Fruit fly (Drosophila melanogaster): ENCODE results near the gene CG46468.
A peak's percentile ranks its signal among the peaks of the same experiment; 100 is the strongest.

Gene CG46468

dm6 chr2L:9567398-9567856, 2.2 kb upstream of the CG46468 start (continued):
- TF ChIP-seq CG2889 (GFP tag; IDR thresholded peaks at IDR 0.05) (peak; percentile 63; the same call in 2 of the 3 replicates), nerfin-1 (tag; optimal IDR thresholded peaks at IDR 0.05) (peak; percentile 95), bowl (GFP tag; IDR thresholded peaks at IDR 0.05) (peak; percentile 94), Hr39 (optimal IDR thresholded peaks at IDR 0.05) (no peak), CoRest (tag; optimal IDR thresholded peaks at IDR 0.05) (peak; percentile 93), CG31388 (GFP tag; optimal IDR thresholded peaks at IDR 0.05) (peak; percentile 81), Dfd (GFP tag; optimal IDR thresholded peaks at IDR 0.05) (no peak), lola (GFP tag; optimal IDR thresholded peaks at IDR 0.05) (peak in 1 of 3 experiments; percentile 65), Kr (GFP tag; optimal IDR thresholded peaks at IDR 0.05) (peak; percentile 76), sob (GFP tag; IDR thresholded peaks at IDR 0.05) (peak; percentile 97), sug (tag; optimal IDR thresholded peaks at IDR 0.05) (peak; percentile 97), Atf6 (GFP tag; IDR thresholded peaks at IDR 0.05) (peak; percentile 97), CG3726 (GFP tag; IDR thresholded peaks at IDR 0.05) (peak; percentile 83; the same call in 2 of the 3 replicates), CG34224 (GFP tag; IDR thresholded peaks at IDR 0.05; ENCODE audit: partially characterized antibody) (peak; percentile 45; the same call in 1 of the 3 replicates), wdn (GFP tag; IDR thresholded peaks at IDR 0.05) (peak; percentile 93), Fer3 (tag; optimal IDR thresholded peaks at IDR 0.05) (peak; percentile 99), crc (GFP tag; optimal IDR thresholded peaks at IDR 0.05) (peak; percentile 96), CG2875 (GFP tag; optimal IDR thresholded peaks at IDR 0.05) (peak; percentile 99), kah (GFP tag; optimal IDR thresholded peaks at IDR 0.05) (peak; percentile 97), CG12744 (GFP tag; optimal IDR thresholded peaks at IDR 0.05) (peak; percentile 95), Doc3 (GFP tag; IDR thresholded peaks at IDR 0.05; ENCODE audit: partially characterized antibody) (no peak), dmrt99B (tag; optimal IDR thresholded peaks at IDR 0.05) (peak; percentile 96), Dek (tag; optimal IDR thresholded peaks at IDR 0.05) (peak; percentile 97), ab (GFP tag; optimal IDR thresholded peaks at IDR 0.05) (no peak), CG3838 (GFP tag; optimal IDR thresholded peaks at IDR 0.05) (peak; percentile 100), Jarid2 (GFP tag; optimal IDR thresholded peaks at IDR 0.05) (peak; percentile 96), croc (GFP tag; conservative IDR thresholded peaks at IDR 0.05) (peak; percentile 57; the same call in 2 of the 3 replicates), zen2 (GFP tag; IDR thresholded peaks at IDR 0.05; ENCODE audit: partially characterized antibody) (no peak), CG10543 (GFP tag; optimal IDR thresholded peaks at IDR 0.05) (peak; percentile 99), Aef1 (GFP tag; IDR thresholded peaks at IDR 0.05) (peak; percentile 94), sqz (GFP tag; optimal IDR thresholded peaks at IDR 0.05) (peak; percentile 99), Opbp (GFP tag; IDR thresholded peaks at IDR 0.05; ENCODE audit: partially characterized antibody) (no peak), CG13424 (tag; optimal IDR thresholded peaks at IDR 0.05) (peak; percentile 89), Mrtf (GFP tag; IDR thresholded peaks at IDR 0.05) (peak; percentile 89), CG30431 (GFP tag; optimal IDR thresholded peaks at IDR 0.05) (peak; percentile 90), CG14667 (GFP tag; IDR thresholded peaks at IDR 0.05) (peak; percentile 57; the same call in 1 of the 2 replicates), dpn (GFP tag; optimal IDR thresholded peaks at IDR 0.05) (peak; percentile 93 to 95), CG15514 (GFP tag; optimal IDR thresholded peaks at IDR 0.05) (peak; percentile 96), caup (GFP tag; optimal IDR thresholded peaks at IDR 0.05; ENCODE audit: severe bottlenecking) (peak; percentile 100), CG17912 (GFP tag; optimal IDR thresholded peaks at IDR 0.05) (peak; percentile 100), CG9727 (GFP tag; optimal IDR thresholded peaks at IDR 0.05) (peak; percentile 96), CG6254 (GFP tag; optimal IDR thresholded peaks at IDR 0.05) (peak; percentile 96), Ptx1 (GFP tag; IDR thresholded peaks at IDR 0.05) (peak; percentile 89), Rx (GFP tag; IDR thresholded peaks at IDR 0.05) (peak; percentile 95), hbn (GFP tag; IDR thresholded peaks at IDR 0.05; ENCODE audit: partially characterized antibody) (peak; percentile 38), CG12391 (tag; optimal IDR thresholded peaks at IDR 0.05) (peak; percentile 98), NC2α (GFP tag; optimal IDR thresholded peaks at IDR 0.05) (peak; percentile 94), Deaf1 (tag; optimal IDR thresholded peaks at IDR 0.05) (peak; percentile 63), gcm (GFP tag; optimal IDR thresholded peaks at IDR 0.05) (peak; percentile 99)
